Fruit fly (Drosophila melanogaster) whole organism, pupa: ENCODE data around the gene CG1703.

Experiments
- CG10348 ChIP-seq: fragments of 200-800 bp; sonication (Bioruptor generic); IDR thresholded peaks from 2 replicates; pipeline ENCODE4 v1.3.6; 2022; ENCODE audit warnings: missing biosample characterization, missing genetic modification characterization
- CG12605 ChIP-seq: fragments of 200-800 bp; sonication (Bioruptor generic); IDR thresholded peaks from 2 replicates; pipeline ENCODE4 v1.3.6; 2022; ENCODE audit warnings: missing biosample characterization, missing genetic modification characterization
- CG13204 ChIP-seq: fragments of 200-800 bp; sonication (Bioruptor generic); optimal IDR thresholded peaks from 2 replicates; lab custom pipeline; 2018; ENCODE audit warnings: missing biosample characterization, mild to moderate bottlenecking, missing genetic modification characterization, moderate library complexity
- CG14655 ChIP-seq: fragments of 200-800 bp; sonication (Bioruptor generic); optimal IDR thresholded peaks from 3 replicates; lab custom pipeline; 2017; ENCODE audit warnings: mild to moderate bottlenecking, missing biosample characterization, missing genetic modification reagents, missing genetic modification characterization
- CG15710 ChIP-seq: fragments of 200-800 bp; sonication (Bioruptor generic); optimal IDR thresholded peaks from 2 replicates; lab custom pipeline; 2018; ENCODE audit warnings: missing biosample characterization, mild to moderate bottlenecking, missing genetic modification characterization, moderate library complexity
- CG17806 ChIP-seq: fragments of 200-800 bp; sonication (Bioruptor generic); optimal IDR thresholded peaks from 2 replicates; lab custom pipeline; 2018; ENCODE audit warnings: missing biosample characterization, mild to moderate bottlenecking, missing genetic modification characterization, moderate library complexity
- CG32121 ChIP-seq: fragments of 200-800 bp; sonication (Bioruptor generic); IDR thresholded peaks from 2 replicates; pipeline ENCODE4 v1.3.6; 2022; ENCODE audit warnings: missing biosample characterization, missing genetic modification characterization
- CG34367 ChIP-seq: fragments of 200-800 bp; sonication (Bioruptor generic); optimal IDR thresholded peaks from 2 replicates; lab custom pipeline; 2018; ENCODE audit warnings: missing biosample characterization, mild to moderate bottlenecking, missing genetic modification characterization
- CG4496 ChIP-seq: fragments of 200-800 bp; sonication (Bioruptor generic); IDR thresholded peaks from 3 replicates; pipeline ENCODE4 v1.3.6; 2022; ENCODE audit warnings: missing biosample characterization, missing genetic modification characterization
- CG8159 ChIP-seq: fragments of 200-800 bp; sonication (Bioruptor generic); optimal IDR thresholded peaks from 3 replicates; lab custom pipeline; 2018; ENCODE audit warnings: missing biosample characterization, mild to moderate bottlenecking, missing genetic modification characterization, moderate library complexity
- CG8301 ChIP-seq: fragments of 200-800 bp; sonication (Bioruptor generic); optimal IDR thresholded peaks from 2 replicates; lab custom pipeline; 2018; ENCODE audit warnings: missing biosample characterization, mild to moderate bottlenecking, missing genetic modification characterization
- CG9948 ChIP-seq: fragments of 200-800 bp; sonication (Bioruptor generic); optimal IDR thresholded peaks from 2 replicates; lab custom pipeline; 2018; ENCODE audit warnings: missing biosample characterization, mild to moderate bottlenecking, missing genetic modification characterization, moderate library complexity
- D1 ChIP-seq: fragments of 200-800 bp; sonication (Bioruptor generic); optimal IDR thresholded peaks from 2 replicates; lab custom pipeline; 2018; ENCODE audit warnings: missing biosample characterization, mild to moderate bottlenecking, missing genetic modification characterization, moderate library complexity
- EcR ChIP-seq: fragments of 200-800 bp; sonication (Bioruptor generic); optimal IDR thresholded peaks from 3 replicates; lab custom pipeline; 2019; ENCODE audit warnings: missing biosample characterization, missing genetic modification characterization, mild to moderate bottlenecking, moderate library complexity, missing genetic modification reagents
- Ets98B ChIP-seq: fragments of 200-800 bp; sonication (Bioruptor generic); IDR thresholded peaks from 2 replicates; pipeline ENCODE4 v1.3.6; 2022; ENCODE audit warnings: missing biosample characterization, missing genetic modification characterization
- Pif1A ChIP-seq: fragments of 200-800 bp; sonication (Bioruptor generic); optimal IDR thresholded peaks from 3 replicates; lab custom pipeline; 2016; ENCODE audit warnings: missing biosample characterization, missing genetic modification characterization
- Pif1B ChIP-seq: fragments of 200-800 bp; sonication (Bioruptor generic); optimal IDR thresholded peaks from 3 replicates; lab custom pipeline; 2016; ENCODE audit warnings: missing biosample characterization, missing genetic modification characterization
- Snoo ChIP-seq: fragments of 200-800 bp; sonication (Bioruptor generic); optimal IDR thresholded peaks from 3 replicates; lab custom pipeline; 2017; ENCODE audit warnings: missing biosample characterization, mild to moderate bottlenecking, missing genetic modification characterization, inconsistent platforms
- fd96Ca ChIP-seq: fragments of 200-800 bp; sonication (Bioruptor generic); IDR thresholded peaks from 3 replicates; pipeline ENCODE4 v1.3.6; 2022; ENCODE audit warnings: missing biosample characterization, missing genetic modification characterization
- gl ChIP-seq: fragments of 200-800 bp; sonication (Bioruptor generic); optimal IDR thresholded peaks from 2 replicates; lab custom pipeline; 2018; ENCODE audit warnings: missing biosample characterization, mild to moderate bottlenecking, missing genetic modification characterization
- rn ChIP-seq: fragments of 200-800 bp; sonication (Bioruptor generic); IDR thresholded peaks from 2 replicates; pipeline ENCODE4 v1.3.6; 2022; ENCODE audit warnings: missing biosample characterization, missing genetic modification characterization

The CG1703 gene

DNA sequence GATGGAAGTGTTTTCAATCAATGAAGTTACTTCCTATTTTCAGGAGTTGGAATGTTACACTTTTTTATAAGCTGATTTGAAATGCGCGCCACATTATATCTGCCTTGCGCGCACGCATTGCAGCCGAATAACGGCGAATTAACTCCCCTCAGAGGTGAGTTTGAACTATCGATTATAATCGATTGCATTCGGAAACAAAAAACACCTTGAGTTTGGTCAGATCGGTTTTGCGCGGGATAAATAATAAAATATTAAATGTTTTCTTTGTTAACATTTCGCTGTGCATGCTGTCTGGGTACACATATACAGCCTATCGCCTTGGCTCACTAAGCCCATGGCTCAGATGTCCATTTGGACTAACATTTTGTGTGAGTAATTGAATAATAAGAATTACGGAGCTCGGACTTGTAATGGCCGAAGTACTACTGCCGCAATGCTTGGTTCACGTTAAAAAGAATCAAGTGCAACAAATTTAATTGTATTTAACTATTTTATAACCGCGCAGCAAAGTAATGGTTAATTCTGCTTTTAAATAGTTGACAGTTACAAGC, 9.7 kb downstream of the CG1703 start:
- no peak for TF ChIP-seq CG8301 (tag; lab: Kevin White, UChicago)
- TF ChIP-seq D1, result no peak
- no peak for TF ChIP-seq CG14655 (GFP tag; lab: Kevin White, UChicago)
- TF ChIP-seq CG34367 (tag; lab: Kevin White, UChicago), result no peak
- no peak for TF ChIP-seq CG10348 (GFP tag; lab: Robert Waterston, UW)
- no peak for TF ChIP-seq CG17806 (tag; lab: Kevin White, UChicago)
- TF ChIP-seq CG32121 (GFP tag; lab: Robert Waterston, UW), result no peak
- no peak for TF ChIP-seq Pif1B (GFP tag; lab: Kevin White, UChicago)
- no peak for TF ChIP-seq CG4496 (GFP tag; lab: Robert Waterston, UW)

DNA sequence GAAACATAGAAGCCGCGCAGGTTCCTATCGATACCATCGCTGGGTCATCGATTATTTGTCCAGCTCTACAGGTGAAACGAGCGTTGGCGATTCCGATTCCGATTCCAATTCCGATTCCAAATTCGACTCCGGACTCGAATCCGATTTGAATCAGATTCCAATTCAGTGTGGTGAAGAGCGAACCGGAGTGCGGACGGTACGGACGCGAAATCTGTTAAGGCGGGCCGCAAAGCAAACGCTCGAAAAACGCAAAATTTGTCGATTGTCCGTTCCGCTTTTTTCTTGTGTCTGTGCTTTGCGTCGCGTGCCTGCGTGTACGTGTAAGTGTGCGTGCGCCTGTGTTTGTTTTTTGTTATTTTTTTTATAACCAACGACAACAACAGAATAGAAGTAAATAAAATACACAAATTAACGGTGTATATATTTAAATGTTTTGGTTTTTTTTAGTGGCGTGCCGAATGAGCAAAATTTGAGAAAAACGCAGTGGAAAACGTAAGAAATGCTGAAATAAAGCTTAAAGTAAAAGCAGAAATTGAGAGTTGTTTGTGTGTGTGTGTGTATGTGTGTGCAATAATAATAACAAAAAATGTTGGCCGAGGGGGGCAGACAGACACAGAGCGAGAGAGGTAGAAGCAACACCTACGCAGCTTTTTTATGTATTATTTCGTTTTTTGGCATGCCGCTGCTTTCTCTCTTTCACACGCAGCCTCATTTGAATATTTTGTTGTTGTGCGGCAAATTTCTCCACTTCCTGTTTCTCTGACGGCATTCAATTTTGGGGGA, 10.3 kb downstream of the CG1703 start, which contains the start of gene Ptp10D:
Ptp10D (plus strand) TSS at position 150 of the 783 bp plus-strand sequence.
- TF ChIP-seq gl (tag; lab: Kevin White, UChicago), result no peak
- no peak for TF ChIP-seq EcR (GFP tag; lab: Kevin White, UChicago)
- no peak for TF ChIP-seq Pif1B (GFP tag; lab: Kevin White, UChicago)
- peak; percentile 56 for TF ChIP-seq CG32121 (GFP tag; lab: Robert Waterston, UW)
- no peak for TF ChIP-seq CG8159 (tag; lab: Kevin White, UChicago)
- TF ChIP-seq Ets98B (GFP tag; lab: Robert Waterston, UW), result peak; percentile 46; the same call in 1 of the 2 replicates
- no peak for TF ChIP-seq CG34367 (tag; lab: Kevin White, UChicago)
- no peak for TF ChIP-seq CG8301 (tag; lab: Kevin White, UChicago)
- peak; percentile 64 for TF ChIP-seq CG4496 (GFP tag; lab: Robert Waterston, UW)
- no peak for TF ChIP-seq CG14655 (GFP tag; lab: Kevin White, UChicago)
- no peak for TF ChIP-seq CG10348 (GFP tag; lab: Robert Waterston, UW)
- no peak for TF ChIP-seq CG15710 (tag; lab: Kevin White, UChicago)
- TF ChIP-seq D1, result no peak
- peak; percentile 58; the same call in 1 of the 2 replicates for TF ChIP-seq CG12605 (GFP tag; lab: Robert Waterston, UW)
- no peak for TF ChIP-seq CG13204 (GFP tag; lab: Kevin White, UChicago)
- no peak for TF ChIP-seq Snoo (tag; lab: Kevin White, UChicago)
- TF ChIP-seq CG9948 (tag; lab: Kevin White, UChicago), result no peak
- TF ChIP-seq rn (GFP tag; lab: Robert Waterston, UW), result no peak
- TF ChIP-seq CG17806 (tag; lab: Kevin White, UChicago), result no peak

DNA sequence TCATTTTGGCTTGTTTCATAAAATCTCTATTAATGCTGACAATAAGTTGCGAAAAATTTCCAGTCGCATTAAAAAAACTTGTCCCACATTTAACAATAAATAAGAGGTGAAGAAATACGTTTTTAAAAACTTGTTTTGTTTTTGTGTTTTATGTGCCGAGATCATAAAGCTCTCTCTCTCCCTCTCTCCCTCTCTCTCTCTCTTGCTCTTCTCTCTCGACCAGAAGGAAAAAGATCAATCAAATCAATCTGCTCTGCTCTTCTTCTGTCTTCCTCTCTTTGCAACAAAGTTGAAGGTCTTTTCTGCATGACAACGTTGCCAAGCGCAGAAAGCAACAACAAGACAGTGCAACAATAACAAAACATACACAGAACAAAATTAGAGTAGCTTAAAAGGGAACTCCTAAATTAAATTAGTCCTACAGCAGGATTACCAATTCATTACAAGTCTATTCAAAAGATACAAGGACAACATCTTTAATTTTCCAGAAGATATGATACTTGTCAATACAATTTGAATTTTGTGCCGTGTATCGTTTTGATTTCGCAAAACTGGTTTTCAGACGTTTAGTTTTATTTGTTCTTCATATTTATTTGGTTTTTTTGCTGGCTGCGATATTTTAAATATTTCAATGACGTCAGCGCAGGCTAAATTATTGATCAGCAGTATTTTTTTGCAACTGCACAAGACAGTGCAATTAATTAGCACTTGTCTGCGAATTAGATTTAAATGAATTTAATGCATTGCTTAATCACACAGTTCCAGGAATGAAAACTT, 11.1 kb downstream of the CG1703 start:
- TF ChIP-seq EcR (GFP tag; lab: Kevin White, UChicago), result peak; percentile 92
- TF ChIP-seq Pif1B (GFP tag; lab: Kevin White, UChicago), result peak; percentile 96
- TF ChIP-seq CG15710 (tag; lab: Kevin White, UChicago), result peak; percentile 97
- TF ChIP-seq Pif1A (GFP tag; lab: Kevin White, UChicago), result peak; percentile 97
- TF ChIP-seq CG14655 (GFP tag; lab: Kevin White, UChicago), result peak; percentile 96
- TF ChIP-seq CG32121 (GFP tag; lab: Robert Waterston, UW), result peak; percentile 95
- TF ChIP-seq D1, result peak; percentile 90
- TF ChIP-seq Snoo (tag; lab: Kevin White, UChicago), result peak; percentile 84
- peak; percentile 97 for TF ChIP-seq CG34367 (tag; lab: Kevin White, UChicago)
- TF ChIP-seq gl (tag; lab: Kevin White, UChicago), result peak; percentile 95
- TF ChIP-seq fd96Ca (GFP tag; lab: Robert Waterston, UW), result peak; percentile 87
- TF ChIP-seq CG17806 (tag; lab: Kevin White, UChicago), result peak; percentile 97
- peak; percentile 98 for TF ChIP-seq CG4496 (GFP tag; lab: Robert Waterston, UW)
- peak; percentile 95 for TF ChIP-seq CG8159 (tag; lab: Kevin White, UChicago)
- TF ChIP-seq Ets98B (GFP tag; lab: Robert Waterston, UW), result peak; percentile 95
- peak; percentile 95 for TF ChIP-seq CG12605 (GFP tag; lab: Robert Waterston, UW)
- TF ChIP-seq CG9948 (tag; lab: Kevin White, UChicago), result peak; percentile 95
- peak; percentile 93 for TF ChIP-seq CG8301 (tag; lab: Kevin White, UChicago)
- TF ChIP-seq rn (GFP tag; lab: Robert Waterston, UW), result peak; percentile 88
- TF ChIP-seq CG13204 (GFP tag; lab: Kevin White, UChicago), result peak; percentile 89
- peak; percentile 65 for TF ChIP-seq CG10348 (GFP tag; lab: Robert Waterston, UW)

DNA sequence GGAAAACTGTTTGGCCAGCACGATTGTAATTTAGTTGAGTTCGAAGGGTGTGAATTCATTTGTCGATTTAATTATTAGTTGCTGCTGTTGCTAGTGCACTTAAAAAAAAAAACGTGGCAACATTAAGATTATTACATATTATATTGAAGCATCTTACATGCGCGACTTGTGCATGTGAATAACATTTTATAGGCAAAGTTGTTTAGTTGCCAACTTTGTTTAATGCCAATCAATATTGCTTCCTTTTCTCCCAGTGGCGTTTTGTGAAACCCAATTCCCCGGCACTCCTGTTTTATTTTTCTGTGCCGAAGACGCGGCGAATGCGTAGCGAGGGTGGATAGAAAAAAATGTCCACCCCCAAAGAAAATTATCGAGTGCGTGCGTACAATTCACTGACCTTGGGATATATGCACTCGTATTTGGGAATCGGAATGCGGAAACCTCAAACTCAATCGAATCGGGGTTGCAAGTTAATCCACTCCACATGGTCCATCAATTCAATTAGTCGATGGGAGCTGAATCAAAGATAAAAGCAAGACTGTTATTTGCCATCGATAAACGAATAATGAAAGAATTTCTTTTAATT, 17.4 kb downstream of the CG1703 start:
- TF ChIP-seq CG14655 (GFP tag; lab: Kevin White, UChicago), result no peak
- TF ChIP-seq CG4496 (GFP tag; lab: Robert Waterston, UW), result 0 out of 3 replicates have a peak, but pooled peaks have one; percentile 26
- TF ChIP-seq gl (tag; lab: Kevin White, UChicago), result no peak
- TF ChIP-seq Pif1A (GFP tag; lab: Kevin White, UChicago), result peak; percentile 19
